Worm (Caenorhabditis elegans) whole organism, L4 larva: Measurements from ENCODE around the gene tdp-1.

Experiments
- F26F4.8 ChIP-seq: fragments of 200-800 bp; sonication (Bioruptor generic); conservative IDR thresholded peaks from 2 replicates; pipeline ENCODE4 v1.3.6; 2022; ENCODE audit warnings: missing genetic modification characterization, missing compliant biosample characterization
- F37D6.2 ChIP-seq: sonication (generic microtip); optimal IDR thresholded peaks from 2 replicates; lab custom pipeline; 2016; ENCODE audit warnings: mild to moderate bottlenecking, missing genetic modification characterization, missing compliant biosample characterization
- F44E2.7 ChIP-seq: fragments of 200-800 bp; sonication (Bioruptor generic); IDR thresholded peaks from 2 replicates; pipeline ENCODE4 v2.1.2; 2022; ENCODE audit warnings: missing genetic modification characterization, missing compliant biosample characterization
- R02D3.7 ChIP-seq: fragments of 150-350 bp; sonication (generic microtip); optimal IDR thresholded peaks from 3 replicates; lab custom pipeline; 2014; ENCODE audit warnings: missing biosample characterization, missing genetic modification characterization
- T26A8.4 ChIP-seq: fragments of 200-800 bp; sonication (Bioruptor generic); IDR thresholded peaks from 2 replicates; pipeline ENCODE4 v1.3.6; 2022; ENCODE audit warnings: missing genetic modification characterization, missing compliant biosample characterization
- Y5F2A.4 ChIP-seq: fragments of 200-800 bp; sonication (Bioruptor generic); optimal IDR thresholded peaks from 2 replicates; lab custom pipeline; 2018; ENCODE audit warnings: mild to moderate bottlenecking, missing genetic modification characterization, missing compliant biosample characterization
- aha-1 ChIP-seq: fragments of 150-350 bp; peaks from one replicate; lab custom pipeline; 2014; ENCODE audit warnings: missing biosample characterization, missing genetic modification characterization
- aly-2 ChIP-seq: sonication (generic microtip); optimal IDR thresholded peaks from 2 replicates; lab custom pipeline; 2018; ENCODE audit warnings: missing biosample characterization, missing genetic modification characterization
- ama-1 ChIP-seq: fragments of 150-350 bp; optimal IDR thresholded peaks from 2 replicates; lab custom pipeline; 2014; ENCODE audit warnings: inconsistent platforms, mixed read lengths
- arid-1 ChIP-seq: fragments of 200-800 bp; sonication (Bioruptor generic); conservative IDR thresholded peaks from 2 replicates; pipeline ENCODE4 v1.3.6; 2022; ENCODE audit warnings: missing genetic modification reagents, missing genetic modification characterization, missing compliant biosample characterization
- attf-4 ChIP-seq: sonication (generic microtip); optimal IDR thresholded peaks from 3 replicates; lab custom pipeline; 2017; ENCODE audit warnings: missing biosample characterization, missing genetic modification characterization
- ceh-62 ChIP-seq: sonication (generic microtip); optimal IDR thresholded peaks from 2 replicates; lab custom pipeline; 2017; ENCODE audit warnings: missing biosample characterization, missing genetic modification characterization
- ceh-82 ChIP-seq: sonication (generic microtip); optimal IDR thresholded peaks from 2 replicates; lab custom pipeline; 2017; ENCODE audit warnings: missing biosample characterization, missing genetic modification characterization
- cey-2 ChIP-seq: sonication (generic microtip); optimal IDR thresholded peaks from 3 replicates; lab custom pipeline; 2017; ENCODE audit warnings: missing genetic modification characterization, mild to moderate bottlenecking, missing compliant biosample characterization, antibody characterized with exemption, borderline replicate concordance; ENCODE audit not compliant: insufficient read depth
- daf-16 ChIP-seq, 3 experiments: sonication (generic microtip); optimal IDR thresholded peaks; 2 replicates each; lab custom pipeline; 2016 to 2017; ENCODE audit warnings: missing genetic modification characterization in 3 of 3, missing genetic modification reagents in 3 of 3, mild to moderate bottlenecking in 2 of 3, missing compliant biosample characterization in 2 of 3, missing biosample characterization in 1 of 3, moderate library complexity in 1 of 3
- duxl-1 ChIP-seq: sonication (generic microtip); optimal IDR thresholded peaks from 2 replicates; lab custom pipeline; 2016; ENCODE audit warnings: mild to moderate bottlenecking, missing genetic modification characterization, moderate library complexity, missing compliant biosample characterization; ENCODE audit not compliant: poor library complexity
- egl-27 ChIP-seq: sonication (generic microtip); optimal IDR thresholded peaks from 3 replicates; lab custom pipeline; 2017; ENCODE audit warnings: missing biosample characterization, missing genetic modification reagents, missing genetic modification characterization
- fos-1 ChIP-seq: fragments of 150-350 bp; optimal IDR thresholded peaks from 2 replicates; lab custom pipeline; 2014; ENCODE audit warnings: missing biosample characterization, missing genetic modification characterization
- hlh-11 ChIP-seq: fragments of 200-800 bp; sonication (Bioruptor generic); optimal IDR thresholded peaks from 2 replicates; lab custom pipeline; 2018; ENCODE audit warnings: mild to moderate bottlenecking, missing genetic modification characterization, missing compliant biosample characterization
- hlh-30 ChIP-seq: sonication (generic microtip); optimal IDR thresholded peaks from 2 replicates; lab custom pipeline; 2017; ENCODE audit warnings: antibody characterized with exemption, mild to moderate bottlenecking, missing genetic modification characterization, missing compliant biosample characterization; ENCODE audit not compliant: insufficient read depth
- hmg-1.1 ChIP-seq: fragments of 200-800 bp; sonication (Bioruptor generic); IDR thresholded peaks from 2 replicates; pipeline ENCODE4 v1.3.6; 2022; ENCODE audit warnings: missing genetic modification reagents, missing genetic modification characterization, missing compliant biosample characterization
- lim-7 ChIP-seq: fragments of 200-800 bp; sonication (Bioruptor generic); IDR thresholded peaks from 2 replicates; pipeline ENCODE4 v1.3.6; 2022; ENCODE audit warnings: missing genetic modification characterization, missing compliant biosample characterization
- lin-1 ChIP-seq: fragments of 200-800 bp; sonication (Bioruptor generic); IDR thresholded peaks from 2 replicates; pipeline ENCODE4 v1.3.6; 2022; ENCODE audit warnings: missing genetic modification reagents, missing genetic modification characterization, missing compliant biosample characterization
- lin-15B ChIP-seq: fragments of 150-350 bp; sonication (generic microtip); optimal IDR thresholded peaks from 3 replicates; lab custom pipeline; 2014; ENCODE audit warnings: missing biosample characterization, missing genetic modification characterization
- madf-5 ChIP-seq, 2 experiments: fragments of 200-800 bp; sonication (Bioruptor generic); IDR thresholded peaks; 2 replicates each; pipeline ENCODE4 v1.3.6; 2022; ENCODE audit warnings: missing compliant biosample characterization in 2 of 2, missing genetic modification characterization in 2 of 2
- mdl-1 ChIP-seq, 2 experiments: fragments of 150-350 bp in 1 of 2; sonication (generic microtip) in 1 of 2; optimal IDR thresholded peaks; 2 replicates each; lab custom pipeline; 2014 to 2017; ENCODE audit warnings: missing biosample characterization in 2 of 2, missing genetic modification characterization in 2 of 2
- mdt-29 ChIP-seq: fragments of 200-800 bp; sonication (Bioruptor generic); IDR thresholded peaks from 2 replicates; pipeline ENCODE4 v1.3.6; 2022; ENCODE audit warnings: missing genetic modification reagents, missing genetic modification characterization, missing compliant biosample characterization
- mep-1 ChIP-seq: fragments of 150-350 bp; sonication (generic microtip); optimal IDR thresholded peaks from 3 replicates; lab custom pipeline; 2014; ENCODE audit warnings: missing biosample characterization, missing genetic modification characterization
- mes-2 ChIP-seq: sonication (generic microtip); optimal IDR thresholded peaks from 2 replicates; lab custom pipeline; 2016; ENCODE audit warnings: missing genotype, mild to moderate bottlenecking, missing genetic modification characterization, missing compliant biosample characterization; ENCODE audit not compliant: poor library complexity, severe bottlenecking
- mxl-3 ChIP-seq: fragments of 200-800 bp; sonication (Bioruptor generic); optimal IDR thresholded peaks from 2 replicates; lab custom pipeline; 2018; ENCODE audit warnings: mild to moderate bottlenecking, missing genetic modification characterization, missing compliant biosample characterization
- nhr-102 ChIP-seq: sonication (generic microtip); optimal IDR thresholded peaks from 2 replicates; lab custom pipeline; 2016; ENCODE audit warnings: mild to moderate bottlenecking, missing genetic modification characterization, moderate library complexity, missing compliant biosample characterization
- nhr-11 ChIP-seq: fragments of 150-350 bp; optimal IDR thresholded peaks from 2 replicates; lab custom pipeline; 2014; ENCODE audit warnings: missing biosample characterization, missing genetic modification characterization
- nhr-111 ChIP-seq: fragments of 200-800 bp; sonication (Bioruptor generic); optimal IDR thresholded peaks from 2 replicates; lab custom pipeline; 2018; ENCODE audit warnings: mild to moderate bottlenecking, missing genetic modification characterization, missing compliant biosample characterization
- nhr-25 ChIP-seq: sonication (generic microtip); optimal IDR thresholded peaks from 2 replicates; lab custom pipeline; 2017; ENCODE audit warnings: missing genetic modification characterization, mild to moderate bottlenecking, missing compliant biosample characterization, antibody characterized with exemption, moderate library complexity, borderline replicate concordance; ENCODE audit not compliant: insufficient read depth
- nhr-28 ChIP-seq: fragments of 150-350 bp; optimal IDR thresholded peaks from 2 replicates; lab custom pipeline; 2014; ENCODE audit warnings: missing biosample characterization, missing genetic modification characterization
- nhr-41 ChIP-seq: fragments of 200-800 bp; sonication (Bioruptor generic); IDR thresholded peaks from 2 replicates; pipeline ENCODE4 v1.3.6; 2022; ENCODE audit warnings: missing genetic modification reagents, missing genetic modification characterization, missing compliant biosample characterization
- nhr-42 ChIP-seq: fragments of 200-800 bp; sonication (Bioruptor generic); IDR thresholded peaks from 2 replicates; pipeline ENCODE4 v1.3.6; 2022; ENCODE audit warnings: missing genetic modification characterization, missing compliant biosample characterization
- nhr-48 ChIP-seq: sonication (generic microtip); optimal IDR thresholded peaks from 2 replicates; lab custom pipeline; 2016; ENCODE audit warnings: mild to moderate bottlenecking, missing genetic modification characterization, missing compliant biosample characterization
- pha-4 ChIP-seq, 2 experiments: fragments of 150-350 bp in 1 of 2; fragments of 200-800 bp in 1 of 2; sonication (Bioruptor generic) in 1 of 2; IDR thresholded peaks in 1 of 2; optimal IDR thresholded peaks in 1 of 2; 2 replicates each; pipeline versions ENCODE4 v1.3.6 to Lab custom; 2014 to 2022; ENCODE audit warnings: missing genetic modification characterization in 2 of 2, missing genetic modification reagents in 2 of 2, missing biosample characterization in 1 of 2, missing compliant biosample characterization in 1 of 2
- pqm-1 ChIP-seq: sonication (generic microtip); optimal IDR thresholded peaks from 2 replicates; lab custom pipeline; 2017; ENCODE audit warnings: missing biosample characterization, missing genetic modification characterization
- rbr-2 ChIP-seq: sonication (generic microtip); optimal IDR thresholded peaks from 2 replicates; lab custom pipeline; 2016; ENCODE audit warnings: missing genotype, missing genetic modification characterization, missing compliant biosample characterization
- saeg-2 ChIP-seq: fragments of 200-800 bp; sonication (Bioruptor generic); IDR thresholded peaks from 2 replicates; pipeline ENCODE4 v1.3.6; 2022; ENCODE audit warnings: missing genetic modification reagents, missing genetic modification characterization, missing compliant biosample characterization
- sdz-12 ChIP-seq: fragments of 200-800 bp; sonication (Bioruptor generic); optimal IDR thresholded peaks from 2 replicates; lab custom pipeline; 2018; ENCODE audit warnings: mild to moderate bottlenecking, missing genetic modification characterization, missing compliant biosample characterization
- skn-1 ChIP-seq: fragments of 150-350 bp; optimal IDR thresholded peaks from 2 replicates; lab custom pipeline; 2014; ENCODE audit warnings: missing biosample characterization, missing genetic modification characterization
- spr-1 ChIP-seq: sonication (generic microtip); optimal IDR thresholded peaks from 2 replicates; lab custom pipeline; 2016; ENCODE audit warnings: mild to moderate bottlenecking, missing genetic modification characterization, missing compliant biosample characterization
- tag-97 ChIP-seq: fragments of 200-800 bp; sonication (Bioruptor generic); IDR thresholded peaks from 2 replicates; pipeline ENCODE4 v1.3.6; 2022; ENCODE audit warnings: missing genetic modification characterization, missing compliant biosample characterization
- vab-7 ChIP-seq: fragments of 200-800 bp; sonication (Bioruptor generic); IDR thresholded peaks from 2 replicates; pipeline ENCODE4 v1.3.6; 2022; ENCODE audit warnings: missing genetic modification reagents, missing genetic modification characterization, missing compliant biosample characterization
- zag-1 ChIP-seq: fragments of 150-350 bp; optimal IDR thresholded peaks from 2 replicates; lab custom pipeline; 2014; ENCODE audit warnings: missing biosample characterization, missing genetic modification characterization
- ztf-11 ChIP-seq: fragments of 150-350 bp; optimal IDR thresholded peaks from 2 replicates; lab custom pipeline; 2014; ENCODE audit warnings: missing biosample characterization, missing genetic modification characterization

Gene tdp-1

DNA sequence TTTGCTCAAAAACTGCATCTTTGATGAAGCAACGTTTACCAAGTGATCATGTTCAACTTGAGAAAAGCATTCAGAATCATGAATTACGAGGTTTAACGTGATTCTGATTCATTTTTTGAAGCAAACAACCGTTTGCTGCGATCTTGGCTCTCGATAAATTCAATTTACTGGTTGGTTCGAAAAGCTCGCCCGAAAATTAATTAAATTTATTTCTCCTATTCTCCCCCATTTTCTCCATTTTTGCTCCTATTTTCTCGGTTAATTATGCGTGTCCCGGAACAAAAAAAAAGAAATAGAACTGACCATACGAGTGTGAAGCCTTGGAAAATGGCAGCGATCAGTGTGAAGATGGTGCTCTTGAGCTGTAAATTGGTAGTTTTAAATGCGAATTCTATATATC, 40.7 kb upstream of the tdp-1 start:
- TF ChIP-seq lim-7 (GFP tag; lab: Robert Waterston, UW) (no peak), daf-16 (GFP tag; optimal IDR thresholded peaks at IDR 0.05; lab: Kevin White, UChicago) (no peak), daf-16 (tag; optimal IDR thresholded peaks at IDR 0.05; lab: Kevin White, UChicago) (no peak), ceh-62 (tag; lab: Kevin White, UChicago) (no peak), ztf-11 (tag; lab: Kevin White, UChicago) (no peak), madf-5 (GFP tag; IDR thresholded peaks at IDR 0.05; lab: Robert Waterston, UW) (no peak), R02D3.7 (tag; lab: Kevin White, UChicago) (no peak), mep-1 (no peak), vab-7 (GFP tag; lab: Robert Waterston, UW) (no peak), hlh-11 (tag; lab: Kevin White, UChicago) (no peak), nhr-42 (GFP tag; lab: Robert Waterston, UW) (no peak), zag-1 (tag; lab: Kevin White, UChicago) (no peak)

DNA sequence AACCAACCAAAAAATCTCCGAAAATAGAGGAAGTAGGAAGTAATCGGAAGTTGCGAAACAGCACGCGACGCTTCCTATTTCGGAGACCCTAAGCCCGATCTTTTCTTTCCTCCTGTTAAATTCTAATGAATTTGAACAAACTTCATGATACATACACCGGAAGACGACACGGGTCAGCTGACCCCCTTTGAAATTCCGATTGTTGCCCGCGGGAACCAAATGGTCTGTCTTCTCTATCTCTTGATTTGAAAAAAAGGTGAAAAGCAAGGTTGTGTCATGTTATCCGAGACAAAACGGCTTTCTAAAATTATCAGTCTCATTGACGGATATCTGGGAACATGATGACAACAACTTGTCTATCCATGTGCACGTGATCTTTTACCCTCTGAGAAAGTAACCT, 38.5 kb upstream of the tdp-1 start:
- TF ChIP-seq nhr-25: no peak
- TF ChIP-seq mdl-1 (tag; optimal IDR thresholded peaks at IDR 0.05; lab: Kevin White, UChicago): no peak
- peak; percentile 2 for TF ChIP-seq nhr-28 (tag; lab: Kevin White, UChicago)
- no peak for TF ChIP-seq zag-1 (tag; lab: Kevin White, UChicago)
- no peak for TF ChIP-seq arid-1
- no peak for TF ChIP-seq attf-4
- TF ChIP-seq cey-2 (tag; lab: Kevin White, UChicago): no peak
- no peak for TF ChIP-seq F44E2.7 (GFP tag; lab: Robert Waterston, UW)
- TF ChIP-seq hlh-11 (tag; lab: Kevin White, UChicago): peak; percentile 22
- no peak for TF ChIP-seq mep-1
- TF ChIP-seq ama-1: no peak
- TF ChIP-seq mes-2 (tag; lab: Kevin White, UChicago): no peak
- no peak for TF ChIP-seq lin-15B (tag; lab: Kevin White, UChicago)
- TF ChIP-seq duxl-1 (tag; lab: Kevin White, UChicago): no peak
- peak; percentile 79 for TF ChIP-seq aha-1 (tag; lab: Kevin White, UChicago)
- TF ChIP-seq nhr-48 (tag; lab: Kevin White, UChicago): no peak
- no peak for TF ChIP-seq T26A8.4 (GFP tag; lab: Robert Waterston, UW)
- TF ChIP-seq nhr-42 (GFP tag; lab: Robert Waterston, UW): no peak
- peak; percentile 37 for TF ChIP-seq hlh-30 (tag; lab: Kevin White, UChicago)
- TF ChIP-seq tag-97 (GFP tag; lab: Robert Waterston, UW): no peak
- TF ChIP-seq fos-1 (tag; lab: Kevin White, UChicago): no peak
- TF ChIP-seq skn-1 (tag; lab: Kevin White, UChicago): no peak
- peak; percentile 46 for TF ChIP-seq nhr-11 (tag; lab: Kevin White, UChicago)
- no peak for TF ChIP-seq spr-1
- TF ChIP-seq F26F4.8 (GFP tag; lab: Robert Waterston, UW): no peak
- no peak for TF ChIP-seq pha-4 (GFP tag; IDR thresholded peaks at IDR 0.05; lab: Robert Waterston, UW)
- TF ChIP-seq pha-4 (tag; optimal IDR thresholded peaks at IDR 0.05; lab: Kevin White, UChicago): no peak
- TF ChIP-seq mxl-3 (GFP tag; lab: Kevin White, UChicago): no peak
- no peak for TF ChIP-seq mdt-29 (GFP tag; lab: Robert Waterston, UW)
- no peak for TF ChIP-seq F37D6.2 (tag; lab: Kevin White, UChicago)
- no peak for TF ChIP-seq sdz-12 (GFP tag; lab: Kevin White, UChicago)
- TF ChIP-seq nhr-102 (tag; lab: Kevin White, UChicago): no peak
- no peak for TF ChIP-seq rbr-2
- no peak for TF ChIP-seq saeg-2 (GFP tag; lab: Robert Waterston, UW)
- no peak for TF ChIP-seq aly-2 (tag; lab: Kevin White, UChicago)
- TF ChIP-seq nhr-41 (GFP tag; lab: Robert Waterston, UW): no peak
- TF ChIP-seq nhr-111 (GFP tag; lab: Kevin White, UChicago): no peak
- TF ChIP-seq pqm-1: no peak
- no peak for TF ChIP-seq ceh-82 (tag; lab: Kevin White, UChicago)
- no peak for TF ChIP-seq hmg-1.1 (GFP tag; lab: Robert Waterston, UW)
- TF ChIP-seq Y5F2A.4 (GFP tag; lab: Kevin White, UChicago): no peak
- no peak for TF ChIP-seq egl-27 (tag; lab: Kevin White, UChicago)
- TF ChIP-seq lin-1 (GFP tag; lab: Robert Waterston, UW): no peak
